Fruit fly (Drosophila melanogaster): Measurements from ENCODE around the gene Cpr76Bd.

DNA sequence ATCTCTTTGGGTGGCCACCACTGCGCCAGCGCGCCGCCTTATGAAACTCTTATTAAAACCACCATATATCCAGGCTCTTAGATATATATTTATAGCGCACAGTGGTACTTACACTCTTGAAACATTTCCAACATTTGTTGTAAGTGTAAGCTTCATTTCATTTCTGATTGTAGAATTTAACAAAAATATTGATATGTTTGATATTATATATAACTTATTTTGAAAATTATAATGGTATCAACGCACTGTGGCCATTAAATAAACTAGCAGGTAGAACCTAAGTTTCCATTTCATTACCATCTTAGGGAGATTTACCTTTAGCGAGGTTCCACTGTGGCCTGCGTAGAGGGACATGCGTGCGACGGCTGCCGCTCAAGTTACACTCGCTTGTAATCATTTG, 7.9 kb upstream of the Cpr76Bd start:
- no peak for TF ChIP-seq dysf (GFP tag; IDR thresholded peaks at IDR 0.05)
- TF ChIP-seq eyg (GFP tag; optimal IDR thresholded peaks at IDR 0.05), result no peak
- TF ChIP-seq CG4404 (GFP tag; IDR thresholded peaks at IDR 0.05), result no peak
- TF ChIP-seq CG7786 (GFP tag; optimal IDR thresholded peaks at IDR 0.05), result no peak
- no peak for TF ChIP-seq CG6683 (GFP tag; optimal IDR thresholded peaks at IDR 0.05)
- TF ChIP-seq lab (GFP tag; optimal IDR thresholded peaks at IDR 0.05), result no peak
- no peak for TF ChIP-seq disco-r (GFP tag; optimal IDR thresholded peaks at IDR 0.05)
- TF ChIP-seq Asciz (GFP tag; optimal IDR thresholded peaks at IDR 0.05), result no peak
